Fruit fly (Drosophila melanogaster): ENCODE measurements around the gene CG11035.

CG11035 gene

DNA sequence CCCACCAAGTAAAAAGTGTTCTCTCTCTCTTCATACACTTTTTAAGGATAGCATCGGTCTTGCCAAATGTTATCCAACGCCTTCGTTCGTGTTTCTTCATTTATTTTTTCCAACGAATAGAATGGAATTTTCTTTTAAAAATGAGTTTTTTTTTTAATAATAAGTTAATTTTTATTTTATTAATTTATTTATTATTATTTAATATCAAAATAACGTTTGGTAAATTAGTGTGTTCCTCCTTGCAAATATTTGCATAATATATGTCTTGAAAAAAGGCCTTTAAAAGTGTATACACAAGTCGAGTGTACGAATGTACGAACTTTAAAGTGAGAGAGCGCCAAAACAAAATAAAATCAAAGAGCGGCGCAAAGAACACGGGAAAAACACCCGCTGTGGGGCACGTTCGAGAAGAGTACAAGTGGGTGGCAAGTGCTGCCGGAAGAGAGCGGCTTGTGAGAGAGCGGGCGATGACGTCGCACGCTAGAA is 5.6 kb downstream of the CG11035 start (continued):
- TF ChIP-seq exex (tag; optimal IDR thresholded peaks at IDR 0.05) (peak; percentile 40), al (GFP tag; IDR thresholded peaks at IDR 0.05) (peak; percentile 54), CG17612 (GFP tag; IDR thresholded peaks at IDR 0.05) (no peak), pho (GFP tag; optimal IDR thresholded peaks at IDR 0.05) (peak; percentile 47), unc-4 (GFP tag; IDR thresholded peaks at IDR 0.05; ENCODE audit: partially characterized antibody) (no peak), HmgZ (tag; optimal IDR thresholded peaks at IDR 0.05) (peak; percentile 47), z (GFP tag; IDR thresholded peaks at IDR 0.05) (no peak), Tbp (GFP tag; optimal IDR thresholded peaks at IDR 0.05) (no peak), CG17359 (tag; optimal IDR thresholded peaks at IDR 0.05) (peak; percentile 80), nerfin-2 (GFP tag; IDR thresholded peaks at IDR 0.05; ENCODE audit: partially characterized antibody) (no peak), CG12769 (tag; optimal IDR thresholded peaks at IDR 0.05) (no peak), CG6654 (GFP tag; optimal IDR thresholded peaks at IDR 0.05) (peak; percentile 45), D19B (GFP tag; optimal IDR thresholded peaks at IDR 0.05) (peak; percentile 19), CG10543 (GFP tag; optimal IDR thresholded peaks at IDR 0.05) (peak; percentile 84), klu (GFP tag; IDR thresholded peaks at IDR 0.05) (peak; percentile 15; the same call in 1 of the 2 replicates), CkIIα-i1 (GFP tag; IDR thresholded peaks at IDR 0.05) (no peak), CG12299 (tag; optimal IDR thresholded peaks at IDR 0.05) (peak; percentile 85), CG3838 (GFP tag; optimal IDR thresholded peaks at IDR 0.05) (peak; percentile 21), CG34224 (GFP tag; IDR thresholded peaks at IDR 0.05; ENCODE audit: partially characterized antibody) (no peak; the same call in 2 of the 3 replicates), hb (GFP tag; IDR thresholded peaks at IDR 0.05; ENCODE audit: partially characterized antibody) (no peak), az2 (GFP tag; optimal IDR thresholded peaks at IDR 0.05) (peak; percentile 87), lilli (GFP tag; optimal IDR thresholded peaks at IDR 0.05) (peak; percentile 68), sqz (GFP tag; optimal IDR thresholded peaks at IDR 0.05) (no peak), Ravus (GFP tag; IDR thresholded peaks at IDR 0.05) (no peak; the same call in 1 of the 2 replicates), Rx (GFP tag; IDR thresholded peaks at IDR 0.05) (no peak), sima (GFP tag; optimal IDR thresholded peaks at IDR 0.05) (no peak), CG1792 (GFP tag; optimal IDR thresholded peaks at IDR 0.05) (no peak), Nf-YB (GFP tag; optimal IDR thresholded peaks at IDR 0.05) (peak; percentile 84), Sox102F (GFP tag; optimal IDR thresholded peaks at IDR 0.05) (peak; percentile 94), Stat92E (GFP tag; optimal IDR thresholded peaks at IDR 0.05) (no peak), CG18011 (GFP tag; optimal IDR thresholded peaks at IDR 0.05) (peak; percentile 40), chm (GFP tag; IDR thresholded peaks at IDR 0.05) (peak; percentile 54; the same call in 1 of the 2 replicates), CG3065 (GFP tag; optimal IDR thresholded peaks at IDR 0.05) (peak; percentile 45), CG11504 (tag; optimal IDR thresholded peaks at IDR 0.05) (peak; percentile 90), CG8388 (GFP tag; optimal IDR thresholded peaks at IDR 0.05) (peak; percentile 94), CG11093 (GFP tag; IDR thresholded peaks at IDR 0.05) (peak; percentile 34; the same call in 1 of the 3 replicates), bigmax (GFP tag; optimal IDR thresholded peaks at IDR 0.05) (no peak), Neu2 (GFP tag; optimal IDR thresholded peaks at IDR 0.05; ENCODE audit: borderline replicate concordance) (no peak), kay (GFP tag; optimal IDR thresholded peaks at IDR 0.05) (peak; percentile 15), CG9437 (GFP tag; optimal IDR thresholded peaks at IDR 0.05) (peak; percentile 94), CG5180 (GFP tag; optimal IDR thresholded peaks at IDR 0.05) (peak; percentile 40), h (optimal IDR thresholded peaks at IDR 0.05) (no peak), CG15514 (GFP tag; optimal IDR thresholded peaks at IDR 0.05) (peak; percentile 45), Nf-YC (tag; optimal IDR thresholded peaks at IDR 0.05) (peak; percentile 74), Awh (GFP tag; IDR thresholded peaks at IDR 0.05) (peak; percentile 61), pzg (GFP tag; optimal IDR thresholded peaks at IDR 0.05) (no peak), CG31388 (GFP tag; optimal IDR thresholded peaks at IDR 0.05) (no peak), chn (GFP tag; optimal IDR thresholded peaks at IDR 0.05) (peak; percentile 31), tgo (GFP tag; IDR thresholded peaks at IDR 0.05) (peak; percentile 67; the same call in 2 of the 3 replicates), Fer2 (tag; optimal IDR thresholded peaks at IDR 0.05) (peak; percentile 70)
